Fruit fly (Drosophila melanogaster) whole organism, prepupa: ENCODE measurements around the gene O-fut2.

Experiments used
- Blimp-1 ChIP-seq: fragments of 200-800 bp; sonication (Bioruptor generic); optimal IDR thresholded peaks from 3 replicates; lab custom pipeline; 2017; ENCODE audit warnings: missing biosample characterization, missing genetic modification characterization, mild to moderate bottlenecking, moderate library complexity, missing genetic modification reagents
- CG10669 ChIP-seq: fragments of 200-800 bp; sonication (Bioruptor generic); optimal IDR thresholded peaks from 3 replicates; lab custom pipeline; 2018; ENCODE audit warnings: missing biosample characterization, mild to moderate bottlenecking, missing genetic modification characterization, moderate library complexity
- CG11294 ChIP-seq: fragments of 200-800 bp; sonication (Bioruptor generic); IDR thresholded peaks from 2 replicates; pipeline ENCODE4 v1.3.6; 2022; ENCODE audit warnings: missing biosample characterization, missing genetic modification characterization
- CG11902 ChIP-seq: fragments of 200-800 bp; sonication (Bioruptor generic); optimal IDR thresholded peaks from 3 replicates; lab custom pipeline; 2016; ENCODE audit warnings: missing biosample characterization, missing genetic modification characterization
- CG16779 ChIP-seq: fragments of 200-800 bp; sonication (Bioruptor generic); optimal IDR thresholded peaks from 3 replicates; lab custom pipeline; 2017; ENCODE audit warnings: missing biosample characterization, mild to moderate bottlenecking, missing genetic modification characterization
- CG3032 ChIP-seq: fragments of 200-800 bp; optimal IDR thresholded peaks from 2 replicates; lab custom pipeline; 2019; ENCODE audit warnings: missing biosample characterization, mild to moderate bottlenecking, missing genetic modification characterization, moderate library complexity
- CG31627 ChIP-seq: fragments of 200-800 bp; sonication (Bioruptor generic); optimal IDR thresholded peaks from 3 replicates; lab custom pipeline; 2016; ENCODE audit warnings: missing biosample characterization, missing genetic modification characterization
- CG34406 ChIP-seq: fragments of 200-800 bp; sonication (Bioruptor generic); optimal IDR thresholded peaks from 3 replicates; lab custom pipeline; 2016; ENCODE audit warnings: missing biosample characterization, missing genetic modification characterization
- CG6163 ChIP-seq: fragments of 200-800 bp; sonication (Bioruptor generic); IDR thresholded peaks from 3 replicates; pipeline ENCODE4 v1.3.6; 2022; ENCODE audit warnings: missing biosample characterization, missing genetic modification characterization
- CG6792 ChIP-seq: fragments of 200-800 bp; sonication (Bioruptor generic); optimal IDR thresholded peaks from 3 replicates; lab custom pipeline; 2016; ENCODE audit warnings: missing biosample characterization, missing genetic modification characterization
- CG6808 ChIP-seq: fragments of 200-800 bp; sonication (Bioruptor generic); optimal IDR thresholded peaks from 3 replicates; lab custom pipeline; 2017; ENCODE audit warnings: missing biosample characterization, missing genetic modification characterization, mild to moderate bottlenecking, moderate library complexity, missing genetic modification reagents
- CG6854 ChIP-seq: fragments of 200-800 bp; sonication (Bioruptor generic); optimal IDR thresholded peaks from 2 replicates; lab custom pipeline; 2017; ENCODE audit warnings: missing biosample characterization, mild to moderate bottlenecking, missing genetic modification characterization
- CG7368 ChIP-seq: fragments of 200-800 bp; sonication (Bioruptor generic); optimal IDR thresholded peaks from 3 replicates; lab custom pipeline; 2016; ENCODE audit warnings: missing biosample characterization, missing genetic modification characterization
- CG8119 ChIP-seq: fragments of 200-800 bp; sonication (Bioruptor generic); IDR thresholded peaks from 3 replicates; pipeline ENCODE4 v1.3.6; 2022; ENCODE audit warnings: missing biosample characterization, missing genetic modification characterization
- CG8319 ChIP-seq: fragments of 200-800 bp; sonication (Bioruptor generic); optimal IDR thresholded peaks from 3 replicates; lab custom pipeline; 2016; ENCODE audit warnings: missing biosample characterization, missing genetic modification characterization
- CG8632 ChIP-seq: fragments of 200-800 bp; sonication (Bioruptor generic); optimal IDR thresholded peaks from 3 replicates; lab custom pipeline; 2016; ENCODE audit warnings: missing biosample characterization, missing genetic modification characterization
- CG9139 ChIP-seq: fragments of 200-800 bp; sonication (Bioruptor generic); optimal IDR thresholded peaks from 3 replicates; lab custom pipeline; 2017; ENCODE audit warnings: missing biosample characterization, mild to moderate bottlenecking, missing genetic modification characterization
- Eip78C ChIP-seq: fragments of 200-800 bp; sonication (Bioruptor generic); peaks from one replicate; lab custom pipeline; 2016; ENCODE audit warnings: missing biosample characterization, missing genetic modification characterization
- Ets96B ChIP-seq: fragments of 200-800 bp; optimal IDR thresholded peaks from 2 replicates; lab custom pipeline; 2019; ENCODE audit warnings: missing biosample characterization, mild to moderate bottlenecking, missing genetic modification characterization, moderate library complexity
- Hr38 ChIP-seq: sonication (Bioruptor generic); optimal IDR thresholded peaks from 2 replicates; lab custom pipeline; 2016; ENCODE audit warnings: missing biosample characterization, missing genetic modification characterization
- Met ChIP-seq: fragments of 200-800 bp; sonication (Bioruptor generic); optimal IDR thresholded peaks from 3 replicates; lab custom pipeline; 2016; ENCODE audit warnings: missing biosample characterization, missing genetic modification characterization
- OdsH ChIP-seq: fragments of 200-800 bp; sonication (Bioruptor generic); optimal IDR thresholded peaks from 3 replicates; lab custom pipeline; 2016; ENCODE audit warnings: missing biosample characterization, missing genetic modification characterization
- Sox15 ChIP-seq: fragments of 200-800 bp; sonication (Bioruptor generic); optimal IDR thresholded peaks from 3 replicates; lab custom pipeline; 2016; ENCODE audit warnings: missing biosample characterization, missing genetic modification characterization
- achi ChIP-seq: fragments of 200-800 bp; sonication (Bioruptor generic); optimal IDR thresholded peaks from 3 replicates; lab custom pipeline; 2016; ENCODE audit warnings: missing biosample characterization, missing genetic modification characterization
- acj6 ChIP-seq: fragments of 200-800 bp; sonication (Bioruptor generic); optimal IDR thresholded peaks from 3 replicates; lab custom pipeline; 2016; ENCODE audit warnings: missing biosample characterization, missing genetic modification characterization
- cyc ChIP-seq: fragments of 200-800 bp; sonication (Bioruptor generic); optimal IDR thresholded peaks from 3 replicates; lab custom pipeline; 2016; ENCODE audit warnings: missing biosample characterization, missing genetic modification characterization
- dac ChIP-seq: fragments of 200-800 bp; sonication (Bioruptor generic); optimal IDR thresholded peaks from 2 replicates; lab custom pipeline; 2017; ENCODE audit warnings: missing biosample characterization, mild to moderate bottlenecking, missing genetic modification characterization
- eg ChIP-seq: fragments of 200-800 bp; sonication (Bioruptor generic); IDR thresholded peaks from 3 replicates; pipeline ENCODE4 v1.3.6; 2022; ENCODE audit warnings: missing biosample characterization, missing genetic modification characterization
- fd59A ChIP-seq: fragments of 200-800 bp; sonication (Bioruptor generic); optimal IDR thresholded peaks from 2 replicates; lab custom pipeline; 2017; ENCODE audit warnings: missing biosample characterization, mild to moderate bottlenecking, missing genetic modification characterization, missing genetic modification reagents
- fd85E ChIP-seq: fragments of 200-800 bp; sonication (Bioruptor generic); optimal IDR thresholded peaks from 3 replicates; lab custom pipeline; 2016; ENCODE audit warnings: missing biosample characterization, missing genetic modification characterization
- salr ChIP-seq, 2 experiments: fragments of 200-800 bp; sonication (Bioruptor generic); optimal IDR thresholded peaks; 3 replicates each; lab custom pipeline; 2016 to 2018; ENCODE audit warnings: missing biosample characterization in 2 of 2, missing genetic modification characterization in 2 of 2, mild to moderate bottlenecking in 1 of 2
- ss ChIP-seq, 2 experiments: fragments of 200-800 bp; sonication (Bioruptor generic); optimal IDR thresholded peaks; 2 replicates in 1 of 2; 3 replicates in 1 of 2; lab custom pipeline; 2017 to 2018; ENCODE audit warnings: mild to moderate bottlenecking in 2 of 2, missing biosample characterization in 2 of 2, missing genetic modification characterization in 2 of 2, moderate library complexity in 1 of 2
- svp ChIP-seq: fragments of 200-800 bp; sonication (Bioruptor generic); peaks from one replicate; lab custom pipeline; 2016; ENCODE audit warnings: missing biosample characterization, missing genetic modification characterization

Gene O-fut2

DNA sequence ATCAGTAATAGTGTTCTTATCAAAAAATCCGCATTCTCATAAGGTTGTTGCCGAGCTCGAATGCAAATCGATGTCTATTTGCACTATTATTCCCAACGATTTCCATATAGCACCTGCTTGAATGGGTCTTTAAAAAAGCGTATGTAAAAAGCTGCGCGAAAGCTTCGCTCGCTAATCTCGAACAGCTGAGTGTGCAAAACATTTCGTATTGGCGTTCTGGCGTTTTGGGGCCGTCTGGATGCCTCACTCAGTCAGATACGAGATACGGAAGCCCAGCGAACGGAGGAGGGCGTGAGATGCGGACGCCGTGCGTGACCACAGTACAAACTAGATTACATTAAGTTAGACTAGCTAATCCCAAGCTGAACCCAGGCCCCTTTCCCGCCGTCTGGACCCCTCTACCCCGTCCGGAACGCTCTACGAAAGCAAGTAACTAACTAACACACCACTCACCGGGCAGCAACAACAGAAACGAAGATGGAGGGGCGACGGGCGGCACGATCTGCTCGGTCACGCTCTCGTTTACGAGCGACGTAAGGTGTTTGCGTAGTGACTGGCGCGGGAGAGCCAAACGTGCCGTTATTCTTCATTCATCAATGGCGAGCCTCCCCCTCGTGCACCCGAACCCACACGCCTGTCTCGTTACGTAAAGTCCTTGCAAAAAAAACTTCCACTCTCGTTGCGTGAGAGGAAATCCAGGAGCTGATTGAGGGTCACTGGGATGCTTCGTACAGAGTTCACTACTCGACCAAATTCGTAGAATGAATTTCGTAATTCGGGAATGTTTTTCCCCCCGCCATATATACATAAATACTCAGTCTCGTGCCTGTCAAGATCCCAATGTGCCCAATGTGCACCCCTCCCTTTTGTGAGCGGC is 947 bp upstream of the O-fut2 start:
- TF ChIP-seq dac (GFP tag; lab: Kevin White, UChicago), result no peak
- TF ChIP-seq CG3032, result no peak
- no peak for TF ChIP-seq CG31627 (GFP tag; lab: Kevin White, UChicago)
- no peak for TF ChIP-seq Hr38 (GFP tag; lab: Kevin White, UChicago)
- no peak for TF ChIP-seq achi
- TF ChIP-seq CG8319 (GFP tag; lab: Kevin White, UChicago), result no peak
- TF ChIP-seq CG9139, result no peak
- no peak for TF ChIP-seq OdsH (GFP tag; lab: Kevin White, UChicago)
- no peak for TF ChIP-seq acj6
- no peak for TF ChIP-seq CG34406 (GFP tag; lab: Kevin White, UChicago)
- TF ChIP-seq salr (GFP tag; optimal IDR thresholded peaks at IDR 0.05; lab: Kevin White, UChicago), result no peak
- no peak for TF ChIP-seq CG7368 (GFP tag; lab: Kevin White, UChicago)
- TF ChIP-seq CG6792 (GFP tag; lab: Kevin White, UChicago), result no peak
- no peak for TF ChIP-seq Blimp-1 (GFP tag; lab: Kevin White, UChicago)
- no peak for TF ChIP-seq cyc
- TF ChIP-seq CG8119 (GFP tag; lab: Robert Waterston, UW), result no peak
- no peak for TF ChIP-seq CG6854 (GFP tag; lab: Kevin White, UChicago)
- TF ChIP-seq CG16779, result peak; percentile 34
- TF ChIP-seq Met (GFP tag; lab: Kevin White, UChicago), result peak; percentile 0
- TF ChIP-seq ss (GFP tag; optimal IDR thresholded peaks at IDR 0.05; lab: Kevin White, UChicago), result peak in 1 of 2 experiments; percentile 16
- TF ChIP-seq CG10669 (GFP tag; lab: Kevin White, UChicago), result no peak
- TF ChIP-seq Ets96B (tag; lab: Kevin White, UChicago), result no peak
- 0 out of 2 replicates have a peak, but pooled peaks have one; percentile 1 for TF ChIP-seq CG11294 (GFP tag; lab: Robert Waterston, UW)
- no peak for TF ChIP-seq CG11902 (GFP tag; lab: Kevin White, UChicago)

DNA sequence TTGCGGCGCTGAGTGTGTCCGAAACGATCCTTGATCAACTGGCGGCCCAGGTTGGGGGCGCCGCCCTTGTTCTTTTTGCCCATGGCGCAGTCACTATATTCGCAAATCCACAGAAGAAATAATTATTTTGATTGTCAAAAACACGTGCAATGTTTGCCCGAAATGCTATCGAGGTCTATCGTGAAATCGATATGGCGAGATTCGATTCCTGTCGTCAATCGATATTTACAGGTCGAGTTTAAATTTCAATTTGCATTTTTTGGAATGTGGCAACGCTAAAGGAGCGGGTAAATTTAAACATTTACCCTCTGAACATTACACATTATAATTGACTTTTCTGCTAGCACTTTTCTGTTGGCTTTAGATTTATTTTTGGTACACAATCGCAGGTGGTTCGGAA is 1.8 kb downstream of the O-fut2 start, which contains the start of gene Ns3:
Ns3 (minus strand) TSS at position 188 of the 400 bp plus-strand sequence.
- TF ChIP-seq Blimp-1 (GFP tag; lab: Kevin White, UChicago), result no peak
- TF ChIP-seq Ets96B (tag; lab: Kevin White, UChicago), result no peak
- no peak for TF ChIP-seq CG7368 (GFP tag; lab: Kevin White, UChicago)
- TF ChIP-seq CG8632 (GFP tag; lab: Kevin White, UChicago), result no peak
- no peak for TF ChIP-seq salr (GFP tag; optimal IDR thresholded peaks at IDR 0.05; lab: Kevin White, UChicago)
- no peak for TF ChIP-seq CG11902 (GFP tag; lab: Kevin White, UChicago)
- no peak for TF ChIP-seq CG6792 (GFP tag; lab: Kevin White, UChicago)
- TF ChIP-seq CG16779, result no peak
- no peak for TF ChIP-seq cyc
- TF ChIP-seq CG6808 (GFP tag; lab: Kevin White, UChicago), result no peak

DNA sequence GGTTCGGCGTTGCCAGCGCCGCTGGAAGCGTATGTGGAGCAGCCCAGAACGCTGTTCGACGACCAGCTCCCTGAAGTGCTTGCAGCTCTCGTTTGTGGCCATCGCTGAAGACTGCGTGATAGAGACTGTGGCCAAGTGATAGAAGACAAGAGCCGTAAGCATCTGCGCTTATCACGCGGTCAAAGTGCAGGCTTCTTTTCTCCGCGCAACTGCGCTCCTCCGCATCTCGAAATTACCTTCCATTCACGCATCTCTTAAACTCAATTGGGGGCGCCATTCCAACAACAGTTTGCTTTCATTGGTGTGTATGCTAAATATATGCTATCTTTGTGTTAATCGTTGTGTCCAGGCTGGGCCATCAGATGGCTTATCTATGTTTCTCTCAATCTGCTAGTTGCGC is 4.3 kb downstream of the O-fut2 start, which contains the start of gene CG14787:
CG14787 (minus strand) TSS at position 133 of the 400 bp plus-strand sequence.
- TF ChIP-seq CG6808 (GFP tag; lab: Kevin White, UChicago) (peak; percentile 21), fd85E (GFP tag; lab: Kevin White, UChicago) (no peak), svp (GFP tag; lab: Kevin White, UChicago) (peak; percentile 88), ss (GFP tag; optimal IDR thresholded peaks at IDR 0.05; lab: Kevin White, UChicago) (peak; percentile 60 to 67), Eip78C (GFP tag; lab: Kevin White, UChicago) (peak; percentile 66), fd59A (no peak)

DNA sequence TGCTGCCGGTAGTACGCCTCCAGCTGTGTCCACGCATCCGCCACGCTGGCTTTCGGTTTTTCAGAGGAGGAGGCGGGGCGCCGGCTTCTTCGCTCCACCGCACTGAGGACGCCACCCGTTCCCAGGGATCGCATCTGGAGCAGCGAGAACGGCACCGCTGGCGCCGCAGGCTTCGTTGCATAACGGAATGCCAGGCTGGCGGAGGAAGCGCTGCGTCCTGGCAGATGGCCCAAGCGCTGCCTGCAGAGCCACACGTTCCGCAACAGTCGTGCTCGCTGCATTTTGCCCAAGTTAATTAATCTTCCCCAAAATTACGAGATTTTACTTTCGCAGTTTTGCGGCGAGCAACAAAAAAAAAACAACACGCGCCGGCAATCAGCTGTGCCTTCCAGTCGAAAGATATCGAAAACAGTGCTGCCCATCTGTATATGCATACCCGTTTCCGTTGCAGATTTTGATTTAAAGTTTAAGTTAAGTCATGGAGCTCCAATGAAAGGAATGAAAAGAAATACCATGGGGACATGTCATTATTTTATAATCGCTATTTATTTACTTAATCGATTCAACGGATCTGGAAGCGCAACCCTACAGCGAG is 5.4 kb downstream of the O-fut2 start, which contains the start of gene Lrpprc2:
Lrpprc2 (minus strand) TSS at position 340 of the 595 bp plus-strand sequence.
- no peak for TF ChIP-seq fd85E (GFP tag; lab: Kevin White, UChicago)
- no peak for TF ChIP-seq salr (GFP tag; optimal IDR thresholded peaks at IDR 0.05; lab: Kevin White, UChicago)
- no peak for TF ChIP-seq CG6163 (GFP tag; lab: Robert Waterston, UW)
- 0 out of 3 replicates have a peak, but pooled peaks have one; percentile 9 for TF ChIP-seq eg (GFP tag; lab: Robert Waterston, UW)
- TF ChIP-seq Blimp-1 (GFP tag; lab: Kevin White, UChicago), result no peak
- no peak for TF ChIP-seq Eip78C (GFP tag; lab: Kevin White, UChicago)
- no peak for TF ChIP-seq Sox15
- TF ChIP-seq acj6, result no peak
- TF ChIP-seq CG6808 (GFP tag; lab: Kevin White, UChicago), result peak; percentile 100
